Fruit fly (Drosophila melanogaster): ENCODE data around the gene CG14442.
A peak's percentile ranks its signal among the peaks of the same experiment; 100 is the strongest.

Gene CG14442

dm6 chrX:6694979-6695388 lies at the start of gene CG14442:
Gene CG14442 (minus strand): TSS chrX:6695007.
- TF ChIP-seq Hr83 (GFP tag; optimal IDR thresholded peaks at IDR 0.05; ENCODE audit: poor library complexity, severe bottlenecking) (peak; percentile 4), dmrt93B (GFP tag; optimal IDR thresholded peaks at IDR 0.05) (no peak), br (GFP tag; optimal IDR thresholded peaks at IDR 0.05) (peak; percentile 17), psq (GFP tag; optimal IDR thresholded peaks at IDR 0.05) (no peak), foxo (GFP tag; optimal IDR thresholded peaks at IDR 0.05) (peak in 1 of 2 experiments; percentile 49), pan (optimal IDR thresholded peaks at IDR 0.05) (no peak), sv (GFP tag; optimal IDR thresholded peaks at IDR 0.05) (peak; percentile 42), CrebA (GFP tag; optimal IDR thresholded peaks at IDR 0.05; ENCODE audit: borderline replicate concordance) (no peak), h (GFP tag; optimal IDR thresholded peaks at IDR 0.05) (peak; percentile 56), fru (GFP tag; optimal IDR thresholded peaks at IDR 0.05) (peak; percentile 46), ey (GFP tag; optimal IDR thresholded peaks at IDR 0.05) (peak; percentile 29), lola (GFP tag; optimal IDR thresholded peaks at IDR 0.05) (no peak), Myc (optimal IDR thresholded peaks at IDR 0.05) (no peak), Vsx2 (GFP tag; optimal IDR thresholded peaks at IDR 0.05; ENCODE audit: partially characterized antibody) (no peak), Mio (GFP tag; optimal IDR thresholded peaks at IDR 0.05) (no peak), CG32264 (GFP tag; optimal IDR thresholded peaks at IDR 0.05) (no peak), N (GFP tag; optimal IDR thresholded peaks at IDR 0.05) (no peak), CG9705 (GFP tag; optimal IDR thresholded peaks at IDR 0.05) (peak; percentile 19), GATAd (GFP tag; optimal IDR thresholded peaks at IDR 0.05) (no peak), Dif (GFP tag; optimal IDR thresholded peaks at IDR 0.05; ENCODE audit: partially characterized antibody) (no peak), Jra (GFP tag; optimal IDR thresholded peaks at IDR 0.05) (peak; percentile 29), HLH106 (tag; optimal IDR thresholded peaks at IDR 0.05) (peak; percentile 56), dsf (GFP tag; optimal IDR thresholded peaks at IDR 0.05; ENCODE audit: borderline replicate concordance) (no peak), Rel (GFP tag; optimal IDR thresholded peaks at IDR 0.05) (no peak), Rel (tag; optimal IDR thresholded peaks at IDR 0.05) (no peak), jim (GFP tag; optimal IDR thresholded peaks at IDR 0.05) (no peak), usp (GFP tag; optimal IDR thresholded peaks at IDR 0.05) (no peak), Hnf4 (GFP tag; optimal IDR thresholded peaks at IDR 0.05) (no peak), OdsH (GFP tag; optimal IDR thresholded peaks at IDR 0.05) (no peak), dl (GFP tag; optimal IDR thresholded peaks at IDR 0.05; ENCODE audit: insufficient read depth in 1 of 2, partially characterized antibody in 2 of 2) (no peak), Sp1 (GFP tag; optimal IDR thresholded peaks at IDR 0.05) (peak; percentile 31), brk (GFP tag; optimal IDR thresholded peaks at IDR 0.05) (no peak), rgr (GFP tag; optimal IDR thresholded peaks at IDR 0.05) (peak; percentile 41), Hr78 (GFP tag; optimal IDR thresholded peaks at IDR 0.05) (no peak), woc (GFP tag; optimal IDR thresholded peaks at IDR 0.05) (peak; percentile 47), sage (GFP tag; optimal IDR thresholded peaks at IDR 0.05) (peak; percentile 45), tai (GFP tag; optimal IDR thresholded peaks at IDR 0.05) (no peak), Abd-B (GFP tag; optimal IDR thresholded peaks at IDR 0.05) (no peak), Dfd (GFP tag; optimal IDR thresholded peaks at IDR 0.05) (no peak)

- peak; percentile 65 for TF ChIP-seq ey (GFP tag; optimal IDR thresholded peaks at IDR 0.05)
- TF ChIP-seq Myc (optimal IDR thresholded peaks at IDR 0.05): no peak
- TF ChIP-seq Sp1 (GFP tag; optimal IDR thresholded peaks at IDR 0.05): peak; percentile 87
- TF ChIP-seq dmrt93B (GFP tag; optimal IDR thresholded peaks at IDR 0.05): peak; percentile 78
- TF ChIP-seq foxo (GFP tag; optimal IDR thresholded peaks at IDR 0.05): peak in 1 of 2 experiments; percentile 81
- no peak for TF ChIP-seq pan (optimal IDR thresholded peaks at IDR 0.05)
- no peak for TF ChIP-seq Vsx2 (GFP tag; optimal IDR thresholded peaks at IDR 0.05; ENCODE audit: partially characterized antibody)
- TF ChIP-seq Dfd (GFP tag; optimal IDR thresholded peaks at IDR 0.05): no peak
- TF ChIP-seq tai (GFP tag; optimal IDR thresholded peaks at IDR 0.05): peak; percentile 22
- TF ChIP-seq CG9705 (GFP tag; optimal IDR thresholded peaks at IDR 0.05): peak; percentile 71
- peak; percentile 80 for TF ChIP-seq h (GFP tag; optimal IDR thresholded peaks at IDR 0.05)
- no peak for TF ChIP-seq Hr78 (GFP tag; optimal IDR thresholded peaks at IDR 0.05)
- peak; percentile 77 for TF ChIP-seq OdsH (GFP tag; optimal IDR thresholded peaks at IDR 0.05)
- TF ChIP-seq usp (GFP tag; optimal IDR thresholded peaks at IDR 0.05): no peak
- TF ChIP-seq rgr (GFP tag; optimal IDR thresholded peaks at IDR 0.05): peak; percentile 92
- peak; percentile 83 for TF ChIP-seq Hnf4 (GFP tag; optimal IDR thresholded peaks at IDR 0.05)
- TF ChIP-seq CG32264 (GFP tag; optimal IDR thresholded peaks at IDR 0.05): no peak
- no peak for TF ChIP-seq Dif (GFP tag; optimal IDR thresholded peaks at IDR 0.05; ENCODE audit: partially characterized antibody)
- no peak for TF ChIP-seq CrebA (GFP tag; optimal IDR thresholded peaks at IDR 0.05; ENCODE audit: borderline replicate concordance)
- TF ChIP-seq Mio (GFP tag; optimal IDR thresholded peaks at IDR 0.05): peak; percentile 64
- TF ChIP-seq Rel (GFP tag; optimal IDR thresholded peaks at IDR 0.05): no peak
- TF ChIP-seq Rel (tag; optimal IDR thresholded peaks at IDR 0.05): peak; percentile 38
- TF ChIP-seq woc (GFP tag; optimal IDR thresholded peaks at IDR 0.05): peak; percentile 58
- peak; percentile 81 for TF ChIP-seq br (GFP tag; optimal IDR thresholded peaks at IDR 0.05)
- TF ChIP-seq lola (GFP tag; optimal IDR thresholded peaks at IDR 0.05): no peak
- no peak for TF ChIP-seq N (GFP tag; optimal IDR thresholded peaks at IDR 0.05)
- no peak for TF ChIP-seq GATAd (GFP tag; optimal IDR thresholded peaks at IDR 0.05)
- peak; percentile 31 for TF ChIP-seq Jra (GFP tag; optimal IDR thresholded peaks at IDR 0.05)
- TF ChIP-seq sage (GFP tag; optimal IDR thresholded peaks at IDR 0.05): peak; percentile 36
- TF ChIP-seq Abd-B (GFP tag; optimal IDR thresholded peaks at IDR 0.05): no peak
- peak; percentile 73 for TF ChIP-seq sv (GFP tag; optimal IDR thresholded peaks at IDR 0.05)
- no peak for TF ChIP-seq dl (GFP tag; optimal IDR thresholded peaks at IDR 0.05; ENCODE audit: insufficient read depth in 1 of 2, partially characterized antibody in 2 of 2)
- TF ChIP-seq dsf (GFP tag; optimal IDR thresholded peaks at IDR 0.05; ENCODE audit: borderline replicate concordance): no peak
- TF ChIP-seq Hr83 (GFP tag; optimal IDR thresholded peaks at IDR 0.05; ENCODE audit: poor library complexity, severe bottlenecking): peak; percentile 96
- peak; percentile 75 for TF ChIP-seq fru (GFP tag; optimal IDR thresholded peaks at IDR 0.05)
- TF ChIP-seq brk (GFP tag; optimal IDR thresholded peaks at IDR 0.05): no peak
- no peak for TF ChIP-seq jim (GFP tag; optimal IDR thresholded peaks at IDR 0.05)
- peak; percentile 67 for TF ChIP-seq psq (GFP tag; optimal IDR thresholded peaks at IDR 0.05)
- TF ChIP-seq HLH106 (tag; optimal IDR thresholded peaks at IDR 0.05): peak; percentile 57
Observed at dm6 chrX:6744088-6744487, 49.3 kb upstream of the CG14442 start, which contains the start of gene RpL17. Gene RpL17 (minus strand): TSS chrX:6744238.
